Fruit fly (Drosophila melanogaster) whole organism, embryonic: Measurements from ENCODE around the gene Mocs1.

Experiments
- Bteb2 ChIP-seq: fragments of 200-800 bp; sonication (Bioruptor generic); optimal IDR thresholded peaks from 2 replicates; lab custom pipeline; 2016; ENCODE audit warnings: missing biosample characterization, missing genetic modification characterization
- CG11247 ChIP-seq: fragments of 200-800 bp; sonication (Bioruptor generic); IDR thresholded peaks from 2 replicates; pipeline ENCODE4 v1.3.6; 2022; ENCODE audit warnings: missing biosample characterization, missing genetic modification characterization
- CG12236 ChIP-seq: fragments of 200-800 bp; sonication (Bioruptor generic); optimal IDR thresholded peaks from 2 replicates; lab custom pipeline; 2016; ENCODE audit warnings: missing biosample characterization, missing genetic modification characterization
- CG12391 ChIP-seq: fragments of 200-800 bp; sonication (Bioruptor generic); optimal IDR thresholded peaks from 3 replicates; lab custom pipeline; 2018; ENCODE audit warnings: missing biosample characterization, mild to moderate bottlenecking, missing genetic modification characterization, moderate library complexity
- CG15073 ChIP-seq: fragments of 200-800 bp; sonication (Bioruptor generic); optimal IDR thresholded peaks from 2 replicates; lab custom pipeline; 2016; ENCODE audit warnings: missing biosample characterization, missing genetic modification characterization
- CG1647 ChIP-seq: fragments of 200-800 bp; sonication (Bioruptor generic); optimal IDR thresholded peaks from 3 replicates; lab custom pipeline; 2016; ENCODE audit warnings: missing biosample characterization, missing genetic modification characterization
- CG16813 ChIP-seq: fragments of 200-800 bp; sonication (Bioruptor generic); IDR thresholded peaks from 3 replicates; pipeline ENCODE4 v1.3.6; 2022; ENCODE audit warnings: missing biosample characterization, missing genetic modification characterization; ENCODE audit not compliant: partially characterized antibody
- CG16815 ChIP-seq: fragments of 200-800 bp; sonication (Bioruptor generic); optimal IDR thresholded peaks from 3 replicates; lab custom pipeline; 2017; ENCODE audit warnings: missing biosample characterization, mild to moderate bottlenecking, missing genetic modification characterization
- CG17385 ChIP-seq: fragments of 200-800 bp; sonication (Bioruptor generic); optimal IDR thresholded peaks from 3 replicates; lab custom pipeline; 2018; ENCODE audit warnings: missing biosample characterization, mild to moderate bottlenecking, missing genetic modification characterization
- CG2678 ChIP-seq: fragments of 200-800 bp; sonication (Bioruptor generic); optimal IDR thresholded peaks from 3 replicates; lab custom pipeline; 2019; ENCODE audit warnings: missing biosample characterization, mild to moderate bottlenecking, missing genetic modification characterization, moderate library complexity
- CG30403 ChIP-seq: fragments of 200-800 bp; sonication (Bioruptor generic); optimal IDR thresholded peaks from 3 replicates; lab custom pipeline; 2016; ENCODE audit warnings: missing biosample characterization, missing genetic modification characterization
- CG30431 ChIP-seq: fragments of 200-800 bp; sonication (Bioruptor generic); optimal IDR thresholded peaks from 2 replicates; lab custom pipeline; 2017; ENCODE audit warnings: missing biosample characterization, missing genetic modification characterization
- CG3065 ChIP-seq: fragments of 200-800 bp; sonication (Bioruptor generic); optimal IDR thresholded peaks from 2 replicates; lab custom pipeline; 2016; ENCODE audit warnings: missing biosample characterization, missing genetic modification characterization
- CG31224 ChIP-seq: fragments of 200-800 bp; sonication (Bioruptor generic); IDR thresholded peaks from 2 replicates; pipeline ENCODE4 v1.3.6; 2022; ENCODE audit warnings: missing biosample characterization, missing genetic modification characterization
- CG4404 ChIP-seq: fragments of 200-800 bp; sonication (Bioruptor generic); IDR thresholded peaks from 2 replicates; pipeline ENCODE4 v1.3.6; 2022; ENCODE audit warnings: missing biosample characterization, missing genetic modification characterization
- CG4820 ChIP-seq: fragments of 200-800 bp; sonication (Bioruptor generic); optimal IDR thresholded peaks from 3 replicates; lab custom pipeline; 2016; ENCODE audit warnings: missing biosample characterization, missing genetic modification characterization
- CG6272 ChIP-seq: fragments of 200-800 bp; sonication (Bioruptor generic); IDR thresholded peaks from 2 replicates; pipeline ENCODE4 v1.3.6; 2022; ENCODE audit warnings: missing biosample characterization, missing genetic modification characterization
- CG6654 ChIP-seq: fragments of 200-800 bp; sonication (Bioruptor generic); optimal IDR thresholded peaks from 2 replicates; lab custom pipeline; 2017; ENCODE audit warnings: missing biosample characterization, mild to moderate bottlenecking, missing genetic modification characterization
- CG6689 ChIP-seq: fragments of 200-800 bp; sonication (Bioruptor generic); IDR thresholded peaks from 2 replicates; pipeline ENCODE4 v1.3.6; 2022; ENCODE audit warnings: missing biosample characterization, missing genetic modification characterization
- CG6813 ChIP-seq: fragments of 200-800 bp; sonication (Bioruptor generic); optimal IDR thresholded peaks from 2 replicates; lab custom pipeline; 2017; ENCODE audit warnings: missing biosample characterization, missing genetic modification characterization, mild to moderate bottlenecking, moderate library complexity, missing genetic modification reagents
- CG7745 ChIP-seq: fragments of 200-800 bp; sonication (Bioruptor generic); optimal IDR thresholded peaks from 2 replicates; lab custom pipeline; 2018; ENCODE audit warnings: missing biosample characterization, mild to moderate bottlenecking, missing genetic modification characterization, moderate library complexity
- CG8290 ChIP-seq, 3 experiments: fragments of 200-800 bp; sonication (Bioruptor generic); optimal IDR thresholded peaks; 2 replicates each; lab custom pipeline; 2016 to 2019; ENCODE audit warnings: missing biosample characterization in 3 of 3, missing genetic modification characterization in 3 of 3, mild to moderate bottlenecking in 2 of 3, moderate library complexity in 1 of 3
- CHES-1-like ChIP-seq: fragments of 200-800 bp; sonication (Bioruptor generic); optimal IDR thresholded peaks from 2 replicates; lab custom pipeline; 2016; ENCODE audit warnings: missing biosample characterization, missing genetic modification characterization
- Fer1 ChIP-seq: fragments of 200-800 bp; sonication (Bioruptor generic); optimal IDR thresholded peaks from 2 replicates; lab custom pipeline; 2017; ENCODE audit warnings: missing biosample characterization, mild to moderate bottlenecking, missing genetic modification characterization
- H2.0 ChIP-seq: fragments of 200-800 bp; sonication (Bioruptor generic); IDR thresholded peaks from 2 replicates; pipeline ENCODE4 v1.3.6; 2022; ENCODE audit warnings: missing biosample characterization, missing genetic modification characterization
- Hmr ChIP-seq: fragments of 200-800 bp; sonication (Bioruptor generic); optimal IDR thresholded peaks from 3 replicates; lab custom pipeline; 2017; ENCODE audit warnings: mild to moderate bottlenecking, missing biosample characterization, missing genetic modification reagents, missing genetic modification characterization
- Hr39 ChIP-seq: fragments of >200 bp; optimal IDR thresholded peaks from 2 replicates; lab custom pipeline; 2017
- Med ChIP-seq: fragments of 200-800 bp; sonication (Bioruptor generic); peaks from one replicate; lab custom pipeline; 2016; ENCODE audit warnings: missing biosample characterization, missing genetic modification characterization, mild to moderate bottlenecking, inconsistent platforms, moderate library complexity
- Oaz ChIP-seq: fragments of 200-800 bp; sonication (Bioruptor generic); IDR thresholded peaks from 2 replicates; pipeline ENCODE4 v1.3.6; 2022; ENCODE audit warnings: missing biosample characterization, missing genetic modification characterization
- Opbp ChIP-seq: fragments of 200-800 bp; sonication (Bioruptor generic); IDR thresholded peaks from 3 replicates; pipeline ENCODE4 v1.3.6; 2022; ENCODE audit warnings: missing biosample characterization, missing genetic modification characterization; ENCODE audit not compliant: partially characterized antibody
- PHDP ChIP-seq: fragments of 200-800 bp; sonication (Bioruptor generic); optimal IDR thresholded peaks from 3 replicates; lab custom pipeline; 2018; ENCODE audit warnings: missing biosample characterization, mild to moderate bottlenecking, missing genetic modification characterization, moderate library complexity
- Side ChIP-seq: fragments of 200-800 bp; sonication (Bioruptor generic); optimal IDR thresholded peaks from 2 replicates; lab custom pipeline; 2016; ENCODE audit warnings: missing biosample characterization, missing genetic modification characterization
- Ssrp ChIP-seq: fragments of 200-800 bp; sonication (Bioruptor generic); optimal IDR thresholded peaks from 2 replicates; lab custom pipeline; 2018; ENCODE audit warnings: missing biosample characterization, mild to moderate bottlenecking, missing genetic modification characterization, moderate library complexity
- Stat92E ChIP-seq, 3 experiments: fragments of >200 bp in 2 of 3; fragments of 200-800 bp in 1 of 3; sonication (Bioruptor generic) in 1 of 3; optimal IDR thresholded peaks; 2 replicates each; lab custom pipeline; 2017 to 2019; ENCODE audit warnings: missing biosample characterization in 3 of 3, missing genetic modification characterization in 3 of 3, mild to moderate bottlenecking in 1 of 3, moderate library complexity in 1 of 3
- Trl ChIP-seq, 3 experiments: fragments of >200 bp in 2 of 3; fragments of 200-800 bp in 1 of 3; sonication (Bioruptor generic) in 1 of 3; optimal IDR thresholded peaks; 2 replicates in 1 of 3; 3 replicates in 2 of 3; lab custom pipeline; 2016 to 2017; ENCODE audit warnings: missing biosample characterization in 1 of 3, missing genetic modification characterization in 1 of 3
- bowl ChIP-seq: fragments of 200-800 bp; sonication (Bioruptor generic); IDR thresholded peaks from 2 replicates; pipeline ENCODE4 v1.3.6; 2022; ENCODE audit warnings: missing biosample characterization, missing genetic modification characterization
- cg ChIP-seq: fragments of 200-800 bp; sonication (Bioruptor generic); optimal IDR thresholded peaks from 3 replicates; lab custom pipeline; 2019; ENCODE audit warnings: missing biosample characterization, mild to moderate bottlenecking, missing genetic modification characterization, moderate library complexity
- mam ChIP-seq: fragments of 200-800 bp; sonication (Bioruptor generic); optimal IDR thresholded peaks from 3 replicates; lab custom pipeline; 2016; ENCODE audit warnings: missing biosample characterization, missing genetic modification characterization
- nerfin-2 ChIP-seq: fragments of 200-800 bp; sonication (Bioruptor generic); IDR thresholded peaks from 2 replicates; pipeline ENCODE4 v1.3.6; 2022; ENCODE audit warnings: missing biosample characterization, missing genetic modification characterization; ENCODE audit not compliant: partially characterized antibody
- pita ChIP-seq: fragments of 200-800 bp; sonication (Bioruptor generic); optimal IDR thresholded peaks from 2 replicates; lab custom pipeline; 2017; ENCODE audit warnings: missing biosample characterization, mild to moderate bottlenecking, missing genetic modification characterization
- salm ChIP-seq: fragments of 200-800 bp; sonication (Bioruptor generic); optimal IDR thresholded peaks from 2 replicates; lab custom pipeline; 2018; ENCODE audit warnings: missing biosample characterization, mild to moderate bottlenecking, missing genetic modification characterization
- seq ChIP-seq: fragments of 200-800 bp; sonication (Bioruptor generic); IDR thresholded peaks from 2 replicates; pipeline ENCODE4 v1.3.6; 2022; ENCODE audit warnings: missing biosample characterization, missing genetic modification characterization
- sna ChIP-seq: fragments of 200-800 bp; sonication (Bioruptor generic); IDR thresholded peaks from 2 replicates; pipeline ENCODE4 v1.3.6; 2022; ENCODE audit warnings: missing biosample characterization, missing genetic modification characterization; ENCODE audit not compliant: partially characterized antibody
- sob ChIP-seq: fragments of 200-800 bp; sonication (Bioruptor generic); IDR thresholded peaks from 2 replicates; pipeline ENCODE4 v1.3.6; 2022; ENCODE audit warnings: missing biosample characterization, missing genetic modification characterization
- tio ChIP-seq: fragments of 200-800 bp; sonication (Bioruptor generic); optimal IDR thresholded peaks from 2 replicates; lab custom pipeline; 2017; ENCODE audit warnings: missing biosample characterization, missing genetic modification characterization, inconsistent platforms
- unpg ChIP-seq: fragments of 200-800 bp; sonication (Bioruptor generic); optimal IDR thresholded peaks from 3 replicates; lab custom pipeline; 2018; ENCODE audit warnings: missing biosample characterization, mild to moderate bottlenecking, missing genetic modification characterization, moderate library complexity
- usp ChIP-seq: fragments of >200 bp; optimal IDR thresholded peaks from 2 replicates; lab custom pipeline; 2017; ENCODE audit warnings: missing biosample characterization, missing genetic modification characterization
- zen2 ChIP-seq: fragments of 200-800 bp; sonication (Bioruptor generic); IDR thresholded peaks from 3 replicates; pipeline ENCODE4 v1.3.6; 2022; ENCODE audit warnings: missing biosample characterization, missing genetic modification characterization; ENCODE audit not compliant: partially characterized antibody

Mocs1 gene

dm6 chr3L:11092610-11092961 lies 22.3 kb downstream of the Mocs1 start:
- no peak for TF ChIP-seq Stat92E (GFP tag; optimal IDR thresholded peaks at IDR 0.05; lab: Kevin White, UChicago)
- TF ChIP-seq Ssrp (tag; lab: Kevin White, UChicago), result no peak
- TF ChIP-seq CHES-1-like, result peak; percentile 3
- TF ChIP-seq CG15073 (GFP tag; lab: Kevin White, UChicago), result no peak
- peak; percentile 89 for TF ChIP-seq cg (GFP tag; lab: Kevin White, UChicago)
- TF ChIP-seq unpg (GFP tag; lab: Kevin White, UChicago), result no peak
- TF ChIP-seq salm (tag; lab: Kevin White, UChicago), result no peak
- peak; percentile 34 to 66 for TF ChIP-seq Trl (optimal IDR thresholded peaks at IDR 0.05; lab: Kevin White, UChicago)
- TF ChIP-seq Trl (GFP tag; optimal IDR thresholded peaks at IDR 0.05; lab: Kevin White, UChicago), result no peak
- TF ChIP-seq, all 482 proteins: peak for 3

- TF ChIP-seq sna (GFP tag; lab: Robert Waterston, UW), result peak; percentile 64
- peak; percentile 83 for TF ChIP-seq CG11247 (GFP tag; lab: Robert Waterston, UW)
- TF ChIP-seq CG1647 (GFP tag; lab: Kevin White, UChicago), result no peak
- TF ChIP-seq bowl (GFP tag; lab: Robert Waterston, UW), result no peak; the same call in 1 of the 2 replicates
- peak; percentile 44 for TF ChIP-seq CG17385
- peak; percentile 52 for TF ChIP-seq CG4820 (GFP tag; lab: Kevin White, UChicago)
- TF ChIP-seq CG3065 (GFP tag; lab: Kevin White, UChicago), result no peak
- peak; percentile 77 for TF ChIP-seq CG30403 (GFP tag; lab: Kevin White, UChicago)
- TF ChIP-seq CG6689 (GFP tag; lab: Robert Waterston, UW), result peak; percentile 31; the same call in 1 of the 2 replicates
- no peak for TF ChIP-seq CG6654 (GFP tag; lab: Kevin White, UChicago)
- TF ChIP-seq CG31224, result peak; percentile 65
- no peak for TF ChIP-seq Hr39 (lab: Kevin White, UChicago)
- TF ChIP-seq PHDP (tag; lab: Kevin White, UChicago), result peak; percentile 43
- TF ChIP-seq Med, result peak; percentile 95
- TF ChIP-seq Fer1 (GFP tag; lab: Kevin White, UChicago), result peak; percentile 60
- peak; percentile 93 for TF ChIP-seq sob (GFP tag; lab: Robert Waterston, UW)
- no peak for TF ChIP-seq pita (GFP tag; lab: Kevin White, UChicago)
- peak; percentile 77 for TF ChIP-seq Hmr (GFP tag; lab: Kevin White, UChicago)
- peak; percentile 38; the same call in 2 of the 3 replicates for TF ChIP-seq zen2 (GFP tag; lab: Robert Waterston, UW)
- TF ChIP-seq CG7745 (tag; lab: Kevin White, UChicago), result no peak
- peak; percentile 71 for TF ChIP-seq CG12391
- no peak for TF ChIP-seq tio (GFP tag; lab: Kevin White, UChicago)
- peak; percentile 54; the same call in 1 of the 2 replicates for TF ChIP-seq CG4404 (GFP tag; lab: Robert Waterston, UW)
- TF ChIP-seq CG30431 (GFP tag; lab: Kevin White, UChicago), result no peak
- no peak for TF ChIP-seq CG12236 (GFP tag; lab: Kevin White, UChicago)
- TF ChIP-seq Side, result no peak
- peak; percentile 57 for TF ChIP-seq CG16815
- TF ChIP-seq Opbp (GFP tag; lab: Robert Waterston, UW), result peak; percentile 93
- no peak for TF ChIP-seq CG6813 (GFP tag; lab: Kevin White, UChicago)
- peak; percentile 56 for TF ChIP-seq CG2678 (tag; lab: Kevin White, UChicago)
- TF ChIP-seq seq, result no peak
- TF ChIP-seq CHES-1-like, result no peak
- TF ChIP-seq Bteb2 (GFP tag; lab: Kevin White, UChicago), result peak; percentile 18
- TF ChIP-seq mam, result peak; percentile 64
- peak; percentile 89 for TF ChIP-seq CG16813 (GFP tag; lab: Robert Waterston, UW)
- TF ChIP-seq nerfin-2, result peak; percentile 80
- no peak for TF ChIP-seq Oaz
- peak; percentile 59 for TF ChIP-seq CG8290 (GFP tag; optimal IDR thresholded peaks at IDR 0.05; lab: Kevin White, UChicago)
- peak; percentile 9 to 74 for TF ChIP-seq CG8290 (tag; optimal IDR thresholded peaks at IDR 0.05; lab: Kevin White, UChicago)
- peak; percentile 94 for TF ChIP-seq CG6272
- no peak for TF ChIP-seq usp (GFP tag; lab: Kevin White, UChicago)
- TF ChIP-seq H2.0 (GFP tag; lab: Robert Waterston, UW), result peak; percentile 67
Observed at dm6 chr3L:11093046-11093520, 22.8 kb downstream of the Mocs1 start, which contains the start of gene JIL-1. JIL-1 (minus strand) TSS chr3L:11093193.
